Worm (Caenorhabditis elegans) whole organism, mixed stage, embryonic: ENCODE measurements around the gene R10E11.6.

Experiments used
- lin-13 ChIP-seq: fragments of 150-350 bp; optimal IDR thresholded peaks from 2 replicates; lab custom pipeline; 2014; ENCODE audit warnings: missing biosample characterization, missing genetic modification characterization
- nhr-2 ChIP-seq: fragments of 150-350 bp; optimal IDR thresholded peaks from 2 replicates; lab custom pipeline; 2014; ENCODE audit warnings: missing biosample characterization, missing genetic modification characterization
- pha-4 ChIP-seq: fragments of 150-350 bp; optimal IDR thresholded peaks from 2 replicates; lab custom pipeline; 2018; ENCODE audit warnings: missing biosample characterization, missing genetic modification reagents, missing genetic modification characterization
- sptf-1 ChIP-seq: sonication (generic microtip); optimal IDR thresholded peaks from 2 replicates; lab custom pipeline; 2017; ENCODE audit warnings: mild to moderate bottlenecking, missing genetic modification characterization, moderate library complexity, missing compliant biosample characterization
- unc-39 ChIP-seq: fragments of 150-350 bp; optimal IDR thresholded peaks from 2 replicates; lab custom pipeline; 2014; ENCODE audit warnings: missing biosample characterization, missing genetic modification characterization
- unc-62 ChIP-seq: fragments of 150-350 bp; optimal IDR thresholded peaks from 2 replicates; lab custom pipeline; 2014; ENCODE audit warnings: missing biosample characterization, missing genetic modification reagents, missing genetic modification characterization
- zip-8 ChIP-seq: fragments of 150-350 bp; optimal IDR thresholded peaks from 2 replicates; lab custom pipeline; 2014; ENCODE audit warnings: missing biosample characterization, missing genetic modification characterization
- ztf-11 ChIP-seq: fragments of 150-350 bp; optimal IDR thresholded peaks from 2 replicates; lab custom pipeline; 2014; ENCODE audit warnings: missing biosample characterization, missing genetic modification characterization

- TF ChIP-seq unc-62 (GFP tag; lab: Kevin White, UChicago) (no peak), lin-13 (tag; lab: Kevin White, UChicago) (no peak), nhr-2 (tag; lab: Kevin White, UChicago) (no peak), pha-4 (tag; lab: Kevin White, UChicago) (no peak), sptf-1 (tag; lab: Kevin White, UChicago) (no peak), ztf-11 (tag; lab: Kevin White, UChicago) (no peak), unc-39 (tag; lab: Kevin White, UChicago) (no peak), zip-8 (tag; lab: Kevin White, UChicago) (no peak)
Observed at ce11 chrIII:9764718-9765117, 18.1 kb upstream of the R10E11.6 start.
